Worm (Caenorhabditis elegans) whole organism, L4 larva: ENCODE results near the gene F07F6.4.

ENCODE experiments used
- F26F4.8 ChIP-seq: fragments of 200-800 bp; sonication (Bioruptor generic); conservative IDR thresholded peaks from 2 replicates; pipeline ENCODE4 v1.3.6; 2022; ENCODE audit warnings: missing genetic modification characterization, missing compliant biosample characterization
- F37D6.2 ChIP-seq: sonication (generic microtip); optimal IDR thresholded peaks from 2 replicates; lab custom pipeline; 2016; ENCODE audit warnings: mild to moderate bottlenecking, missing genetic modification characterization, missing compliant biosample characterization
- egl-27 ChIP-seq: sonication (generic microtip); optimal IDR thresholded peaks from 3 replicates; lab custom pipeline; 2017; ENCODE audit warnings: missing biosample characterization, missing genetic modification reagents, missing genetic modification characterization
- fkh-10 ChIP-seq: fragments of 150-350 bp; optimal IDR thresholded peaks from 2 replicates; lab custom pipeline; 2014; ENCODE audit warnings: missing biosample characterization, missing genetic modification reagents, missing genetic modification characterization
- lin-39 ChIP-seq: fragments of 150-350 bp; optimal IDR thresholded peaks from 2 replicates; lab custom pipeline; 2014; ENCODE audit warnings: missing biosample characterization, missing genetic modification reagents, missing genetic modification characterization
- mes-2 ChIP-seq: sonication (generic microtip); optimal IDR thresholded peaks from 2 replicates; lab custom pipeline; 2016; ENCODE audit warnings: missing genotype, mild to moderate bottlenecking, missing genetic modification characterization, missing compliant biosample characterization; ENCODE audit not compliant: poor library complexity, severe bottlenecking
- nhr-42 ChIP-seq: fragments of 200-800 bp; sonication (Bioruptor generic); IDR thresholded peaks from 2 replicates; pipeline ENCODE4 v1.3.6; 2022; ENCODE audit warnings: missing genetic modification characterization, missing compliant biosample characterization
- nhr-77 ChIP-seq: fragments of 150-350 bp; optimal IDR thresholded peaks from 2 replicates; lab custom pipeline; 2014; ENCODE audit warnings: missing biosample characterization, missing genetic modification characterization
- pha-4 ChIP-seq, 2 experiments: fragments of 150-350 bp in 1 of 2; fragments of 200-800 bp in 1 of 2; sonication (Bioruptor generic) in 1 of 2; IDR thresholded peaks in 1 of 2; optimal IDR thresholded peaks in 1 of 2; 2 replicates each; pipeline versions ENCODE4 v1.3.6 to Lab custom; 2014 to 2022; ENCODE audit warnings: missing genetic modification characterization in 2 of 2, missing genetic modification reagents in 2 of 2, missing biosample characterization in 1 of 2, missing compliant biosample characterization in 1 of 2
- rbr-2 ChIP-seq: sonication (generic microtip); optimal IDR thresholded peaks from 2 replicates; lab custom pipeline; 2016; ENCODE audit warnings: missing genotype, missing genetic modification characterization, missing compliant biosample characterization
- skn-1 ChIP-seq: fragments of 150-350 bp; optimal IDR thresholded peaks from 2 replicates; lab custom pipeline; 2014; ENCODE audit warnings: missing biosample characterization, missing genetic modification characterization
- spr-3 ChIP-seq: fragments of 200-800 bp; sonication (Bioruptor generic); optimal IDR thresholded peaks from 2 replicates; lab custom pipeline; 2018; ENCODE audit warnings: mild to moderate bottlenecking, missing genetic modification characterization, missing compliant biosample characterization
- unc-62 ChIP-seq, 3 experiments: fragments of 150-350 bp in 1 of 3; sonication (generic microtip); optimal IDR thresholded peaks in 2 of 3; peaks in 1 of 3; 1 replicate in 1 of 3; 2 replicates in 2 of 3; lab custom pipeline; 2014 to 2017; ENCODE audit warnings: missing biosample characterization in 3 of 3, missing genetic modification characterization in 3 of 3, missing genetic modification reagents in 3 of 3, missing genotype in 1 of 3

- TF ChIP-seq spr-3 (no peak), pha-4 (GFP tag; IDR thresholded peaks at IDR 0.05; lab: Robert Waterston, UW) (no peak), pha-4 (tag; optimal IDR thresholded peaks at IDR 0.05; lab: Kevin White, UChicago) (no peak), fkh-10 (GFP tag; lab: Kevin White, UChicago) (no peak), nhr-77 (tag; lab: Kevin White, UChicago) (no peak), F26F4.8 (no peak), egl-27 (no peak), rbr-2 (tag; lab: Kevin White, UChicago) (no peak), lin-39 (tag; lab: Kevin White, UChicago) (no peak), F37D6.2 (tag; lab: Kevin White, UChicago) (no peak), mes-2 (no peak), nhr-42 (GFP tag; lab: Robert Waterston, UW) (no peak), unc-62 (GFP tag; optimal IDR thresholded peaks at IDR 0.05 in 1 of 2; lab: Kevin White, UChicago) (no peak), unc-62 (tag; optimal IDR thresholded peaks at IDR 0.05; lab: Kevin White, UChicago) (no peak), skn-1 (tag; lab: Kevin White, UChicago) (no peak)
Observed at ce11 chrII:5420947-5421614, 8.3 kb downstream of the F07F6.4 start, which contains the start of gene tofu-6.
